Fruit fly (Drosophila melanogaster): ENCODE measurements around the gene CG32391.

CG32391 gene

DNA sequence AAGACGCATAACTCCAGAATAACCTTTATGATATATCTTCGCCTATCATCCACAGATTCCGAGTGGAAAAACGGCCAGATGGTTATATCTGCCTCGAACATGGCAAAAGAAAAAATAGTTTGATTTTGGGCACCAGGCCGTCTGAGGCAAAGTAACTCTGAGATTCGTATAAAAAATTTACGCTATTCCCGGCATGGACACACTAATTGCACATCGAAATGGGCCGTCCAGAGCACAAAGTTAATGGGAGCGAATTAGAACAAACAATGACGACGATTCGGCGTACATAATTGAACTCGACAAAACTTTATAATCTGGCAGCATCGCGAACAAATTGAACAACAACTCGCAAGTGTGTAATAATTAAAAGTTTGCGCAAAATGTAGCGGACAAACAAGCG, at the start of gene CG32391:
Gene CG32391 (minus strand): TSS at position 101 of the 400 bp plus-strand sequence.
- peak; percentile 39 for TF ChIP-seq svp (GFP tag)
- TF ChIP-seq CG8632 (GFP tag; optimal IDR thresholded peaks at IDR 0.05) = no peak
- TF ChIP-seq Eip93F (GFP tag; optimal IDR thresholded peaks at IDR 0.05) = no peak

dm6 chr3L:7115944-7116343, 46.9 kb upstream of the CG32391 start:
- TF ChIP-seq CG7368 (GFP tag; optimal IDR thresholded peaks at IDR 0.05) (no peak), CG6276 (GFP tag; optimal IDR thresholded peaks at IDR 0.05) (no peak), fd85E (GFP tag; optimal IDR thresholded peaks at IDR 0.05) (no peak), Smox (GFP tag; optimal IDR thresholded peaks at IDR 0.05) (no peak), dsx (GFP tag; optimal IDR thresholded peaks at IDR 0.05; ENCODE audit: poor library complexity, severe bottlenecking) (no peak), achi (GFP tag; optimal IDR thresholded peaks at IDR 0.05) (no peak), CG6163 (GFP tag; IDR thresholded peaks at IDR 0.05) (no peak), CG6808 (GFP tag; optimal IDR thresholded peaks at IDR 0.05) (no peak), Sox14 (GFP tag; optimal IDR thresholded peaks at IDR 0.05) (no peak), CG15336 (GFP tag; IDR thresholded peaks at IDR 0.05) (no peak)

dm6 chr3L:7113010-7113409, 44.0 kb upstream of the CG32391 start:
- TF ChIP-seq Lpt (GFP tag; optimal IDR thresholded peaks at IDR 0.05) (no peak), CG7368 (GFP tag; optimal IDR thresholded peaks at IDR 0.05) (peak; percentile 45), CG10631 (GFP tag; optimal IDR thresholded peaks at IDR 0.05) (peak; percentile 43), dsx (GFP tag; optimal IDR thresholded peaks at IDR 0.05; ENCODE audit: poor library complexity, severe bottlenecking) (peak; percentile 69), CG6808 (GFP tag; optimal IDR thresholded peaks at IDR 0.05) (peak; percentile 71), cyc (GFP tag; optimal IDR thresholded peaks at IDR 0.05) (peak; percentile 41), CG6792 (GFP tag; optimal IDR thresholded peaks at IDR 0.05) (peak; percentile 37), salr (GFP tag; optimal IDR thresholded peaks at IDR 0.05) (no peak), lz (GFP tag; optimal IDR thresholded peaks at IDR 0.05) (peak; percentile 50), CG34406 (GFP tag; optimal IDR thresholded peaks at IDR 0.05) (peak; percentile 52), CG10669 (GFP tag; optimal IDR thresholded peaks at IDR 0.05) (peak; percentile 57), esn (GFP tag; optimal IDR thresholded peaks at IDR 0.05) (no peak), Met (GFP tag; optimal IDR thresholded peaks at IDR 0.05) (peak; percentile 75), CG3919 (GFP tag; optimal IDR thresholded peaks at IDR 0.05) (peak; percentile 53), Ets21C (GFP tag; optimal IDR thresholded peaks at IDR 0.05) (peak; percentile 24), CG1621 (tag; optimal IDR thresholded peaks at IDR 0.05) (peak; percentile 63), Eip78C (GFP tag) (peak; percentile 86), Smox (GFP tag; optimal IDR thresholded peaks at IDR 0.05) (peak; percentile 47), Sox14 (GFP tag; optimal IDR thresholded peaks at IDR 0.05) (peak; percentile 55), CG8319 (GFP tag; optimal IDR thresholded peaks at IDR 0.05) (peak; percentile 12), Sox102F (GFP tag; optimal IDR thresholded peaks at IDR 0.05) (peak; percentile 63), vri (GFP tag; optimal IDR thresholded peaks at IDR 0.05) (peak; percentile 4), achi (GFP tag; optimal IDR thresholded peaks at IDR 0.05) (peak; percentile 60), ss (GFP tag; optimal IDR thresholded peaks at IDR 0.05) (peak; percentile 73 to 84), pdm3 (GFP tag; optimal IDR thresholded peaks at IDR 0.05) (peak; percentile 56), CG3032 (tag; optimal IDR thresholded peaks at IDR 0.05) (peak; percentile 64), fd59A (GFP tag; optimal IDR thresholded peaks at IDR 0.05) (peak; percentile 55), Eip93F (GFP tag; optimal IDR thresholded peaks at IDR 0.05) (no peak), CG15336 (GFP tag; IDR thresholded peaks at IDR 0.05) (0 out of 2 replicates have a peak, but pooled peaks have one; percentile 31), spab (GFP tag; optimal IDR thresholded peaks at IDR 0.05) (peak; percentile 59), Blimp-1 (GFP tag; optimal IDR thresholded peaks at IDR 0.05) (no peak), acj6 (GFP tag; optimal IDR thresholded peaks at IDR 0.05) (peak; percentile 41), CG11762 (GFP tag; optimal IDR thresholded peaks at IDR 0.05; ENCODE audit: insufficient read depth) (no peak), Hr39 (GFP tag; optimal IDR thresholded peaks at IDR 0.05) (peak; percentile 56), CG6163 (GFP tag; IDR thresholded peaks at IDR 0.05) (no peak), Hr4 (GFP tag; optimal IDR thresholded peaks at IDR 0.05) (peak; percentile 16), Ets96B (tag; optimal IDR thresholded peaks at IDR 0.05) (peak; percentile 64), OdsH (GFP tag; optimal IDR thresholded peaks at IDR 0.05) (peak; percentile 17), svp (GFP tag) (peak; percentile 93), Eip75B (GFP tag; optimal IDR thresholded peaks at IDR 0.05) (peak; percentile 62), dac (GFP tag; optimal IDR thresholded peaks at IDR 0.05) (no peak), topi (GFP tag; optimal IDR thresholded peaks at IDR 0.05) (peak; percentile 68), CG8632 (GFP tag; optimal IDR thresholded peaks at IDR 0.05) (peak; percentile 40), fkh (GFP tag; optimal IDR thresholded peaks at IDR 0.05) (no peak)
